Fruit fly (Drosophila melanogaster): Measurements from ENCODE around the gene naz.

The naz gene

DNA sequence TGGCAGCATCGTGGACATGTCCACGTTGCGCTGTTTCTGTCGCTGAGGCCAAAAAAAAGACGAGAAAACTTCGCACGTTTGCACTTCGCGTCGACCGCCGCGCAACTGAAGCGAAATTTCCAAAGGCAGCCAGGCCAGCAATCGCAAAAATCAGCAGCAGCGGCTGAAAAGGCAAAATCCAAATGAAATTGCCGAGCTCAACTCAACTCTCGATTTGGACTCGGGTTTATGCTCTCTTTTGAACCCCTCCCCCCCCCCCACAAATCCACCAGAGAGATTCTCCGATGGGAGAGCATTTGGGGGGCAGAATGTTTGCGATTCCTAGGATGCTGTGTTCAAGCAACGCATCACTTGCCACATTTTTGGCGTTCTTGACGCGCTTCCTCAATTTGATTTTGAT lies 14.4 kb downstream of the naz start, which contains the start of gene PKD (continued):
- 0 out of 2 replicates have a peak, but pooled peaks have one; percentile 19 for TF ChIP-seq bbx (GFP tag; IDR thresholded peaks at IDR 0.05; ENCODE audit: partially characterized antibody)
- no peak for TF ChIP-seq prd (optimal IDR thresholded peaks at IDR 0.05)
- 0 out of 3 replicates have a peak, but pooled peaks have one; percentile 16 for TF ChIP-seq prd (GFP tag; IDR thresholded peaks at IDR 0.05)
- TF ChIP-seq Trl (optimal IDR thresholded peaks at IDR 0.05) = peak in 1 of 2 experiments; percentile 56
- TF ChIP-seq Trl (GFP tag; optimal IDR thresholded peaks at IDR 0.05) = no peak
- TF ChIP-seq Hr78 (GFP tag; optimal IDR thresholded peaks at IDR 0.05) = no peak
- TF ChIP-seq CG34224 (GFP tag; IDR thresholded peaks at IDR 0.05; ENCODE audit: partially characterized antibody) = 0 out of 3 replicates have a peak, but pooled peaks have one; percentile 37
- 0 out of 2 replicates have a peak, but pooled peaks have one; percentile 26 for TF ChIP-seq rib (GFP tag; IDR thresholded peaks at IDR 0.05)
- no peak for TF ChIP-seq Vsx1 (GFP tag; optimal IDR thresholded peaks at IDR 0.05)
- TF ChIP-seq run (tag; optimal IDR thresholded peaks at IDR 0.05) = no peak
- TF ChIP-seq CG17802 (tag; optimal IDR thresholded peaks at IDR 0.05) = no peak
- TF ChIP-seq zfh2 (GFP tag; optimal IDR thresholded peaks at IDR 0.05) = no peak
- TF ChIP-seq al (GFP tag; IDR thresholded peaks at IDR 0.05) = no peak
- peak; percentile 16 for TF ChIP-seq CG10543 (GFP tag; optimal IDR thresholded peaks at IDR 0.05)
- no peak for TF ChIP-seq Hmx (GFP tag; optimal IDR thresholded peaks at IDR 0.05)
- no peak for TF ChIP-seq Dip3 (GFP tag; optimal IDR thresholded peaks at IDR 0.05)
- TF ChIP-seq CG7786 (GFP tag; optimal IDR thresholded peaks at IDR 0.05) = no peak
- TF ChIP-seq so (GFP tag; IDR thresholded peaks at IDR 0.05) = 0 out of 3 replicates have a peak, but pooled peaks have one; percentile 25
- TF ChIP-seq gro (GFP tag; optimal IDR thresholded peaks at IDR 0.05) = no peak
- peak; percentile 54; the same call in 1 of the 3 replicates for TF ChIP-seq z (GFP tag; IDR thresholded peaks at IDR 0.05)
- no peak for TF ChIP-seq mam (GFP tag; optimal IDR thresholded peaks at IDR 0.05)
- TF ChIP-seq CG8290 (GFP tag; optimal IDR thresholded peaks at IDR 0.05) = no peak
- peak in 1 of 2 experiments; percentile 13 for TF ChIP-seq CG8290 (tag; optimal IDR thresholded peaks at IDR 0.05)
- TF ChIP-seq Kr (GFP tag; optimal IDR thresholded peaks at IDR 0.05) = no peak

DNA sequence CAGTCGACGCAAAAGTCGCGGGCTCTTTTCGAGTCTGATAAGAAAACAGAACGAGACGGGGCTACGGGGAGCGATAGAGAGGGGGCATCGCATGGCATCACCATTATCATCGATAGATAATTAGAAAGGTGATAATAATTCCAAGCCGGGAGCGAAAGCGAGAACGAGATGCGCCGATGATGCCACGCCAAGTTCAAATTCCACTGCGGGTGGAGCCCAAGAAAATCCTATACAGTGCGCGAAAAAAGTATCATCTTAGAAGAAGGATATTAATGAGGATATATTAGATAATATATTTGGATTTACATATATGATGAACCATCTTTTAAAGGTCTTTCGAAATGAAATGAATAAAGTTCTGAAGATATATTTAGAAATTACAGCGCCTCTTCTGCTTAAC lies 16.0 kb downstream of the naz start:
- TF ChIP-seq Med (GFP tag) = peak; percentile 3
- TF ChIP-seq CG6683 (GFP tag; optimal IDR thresholded peaks at IDR 0.05) = no peak
- TF ChIP-seq sug (tag; optimal IDR thresholded peaks at IDR 0.05) = peak; percentile 20
- no peak for TF ChIP-seq CG12155 (GFP tag; optimal IDR thresholded peaks at IDR 0.05)
- no peak for TF ChIP-seq CG12942 (GFP tag; optimal IDR thresholded peaks at IDR 0.05)
- no peak for TF ChIP-seq ems (GFP tag; optimal IDR thresholded peaks at IDR 0.05)
- TF ChIP-seq ken (GFP tag; IDR thresholded peaks at IDR 0.05) = no peak
- no peak for TF ChIP-seq CG32772 (GFP tag; IDR thresholded peaks at IDR 0.05)
- no peak for TF ChIP-seq danr (GFP tag; IDR thresholded peaks at IDR 0.05)
- peak; percentile 42 for TF ChIP-seq CG34376 (GFP tag; optimal IDR thresholded peaks at IDR 0.05)
- TF ChIP-seq nom (GFP tag; optimal IDR thresholded peaks at IDR 0.05) = peak; percentile 60

DNA sequence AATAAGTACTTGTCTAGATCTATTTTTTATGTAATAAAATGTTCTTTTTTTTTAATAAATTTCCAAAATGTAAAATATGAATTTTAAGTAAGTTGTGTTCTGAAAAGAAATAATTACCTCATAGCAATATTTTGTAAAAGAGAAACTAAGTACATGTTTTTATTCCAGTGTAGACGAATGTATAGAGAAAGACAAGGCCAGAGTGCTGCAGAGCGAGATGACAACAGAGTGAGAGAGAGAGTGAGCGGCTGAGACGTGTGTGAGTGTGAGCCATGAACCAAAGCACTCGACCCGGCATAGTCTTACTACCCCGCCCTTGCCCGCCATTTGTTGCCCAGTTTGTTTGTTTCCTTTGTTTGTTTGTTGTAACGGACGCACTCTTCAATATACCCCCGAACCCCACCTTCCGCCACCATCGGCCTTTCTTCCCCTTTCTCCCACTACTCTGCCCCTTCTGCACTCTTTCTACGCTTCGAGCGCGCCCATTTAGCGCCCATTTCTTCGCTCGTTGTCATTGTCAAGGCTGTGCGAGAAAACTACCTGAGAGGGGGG lies 17.3 kb downstream of the naz start:
- TF ChIP-seq CG12942 (GFP tag; optimal IDR thresholded peaks at IDR 0.05) (no peak), bowl (GFP tag; IDR thresholded peaks at IDR 0.05) (no peak), CG18599 (GFP tag; optimal IDR thresholded peaks at IDR 0.05) (peak; percentile 74), Abd-B (GFP tag; optimal IDR thresholded peaks at IDR 0.05) (peak; percentile 10), CG7786 (GFP tag; optimal IDR thresholded peaks at IDR 0.05) (peak; percentile 12), CG7372 (GFP tag; IDR thresholded peaks at IDR 0.05) (no peak), Lhr (GFP tag; optimal IDR thresholded peaks at IDR 0.05) (peak; percentile 58), CG9215 (GFP tag; IDR thresholded peaks at IDR 0.05) (peak; percentile 32; the same call in 1 of the 2 replicates), Nf-YC (tag; optimal IDR thresholded peaks at IDR 0.05) (peak; percentile 71), br (optimal IDR thresholded peaks at IDR 0.05) (no peak), gsb-n (tag; optimal IDR thresholded peaks at IDR 0.05) (peak; percentile 65), Bteb2 (GFP tag; optimal IDR thresholded peaks at IDR 0.05) (no peak), org-1 (GFP tag; optimal IDR thresholded peaks at IDR 0.05) (peak; percentile 38), Six4 (GFP tag; optimal IDR thresholded peaks at IDR 0.05) (no peak), pho (GFP tag; optimal IDR thresholded peaks at IDR 0.05) (no peak), sob (GFP tag; IDR thresholded peaks at IDR 0.05) (peak; percentile 66), E2f1 (GFP tag; IDR thresholded peaks at IDR 0.05) (0 out of 2 replicates have a peak, but pooled peaks have one; percentile 2), NC2β (GFP tag; optimal IDR thresholded peaks at IDR 0.05) (peak; percentile 59)

Data from whole organism, embryonic.